Fruit fly (Drosophila melanogaster): ENCODE results near the gene cm.
A peak's percentile ranks its signal among the peaks of the same experiment; 100 is the strongest.

The cm gene

DNA sequence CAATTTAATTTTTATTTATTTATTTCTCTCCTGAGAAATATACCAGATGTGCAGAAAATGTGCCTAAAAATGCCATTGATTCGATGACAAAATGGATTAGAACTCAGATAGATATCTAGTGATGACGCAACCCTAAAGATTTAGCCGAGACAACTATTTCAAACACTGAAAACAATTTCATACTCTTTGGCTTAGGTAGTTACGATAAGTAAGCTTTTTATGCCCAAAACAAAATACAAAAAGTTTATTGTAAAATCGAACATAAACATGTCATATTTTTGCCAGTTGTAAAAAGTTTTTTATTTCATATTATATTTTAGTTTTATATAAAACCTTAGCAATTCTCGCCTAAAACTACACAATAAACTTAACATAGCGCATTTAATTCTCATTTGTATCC is 37.6 kb downstream of the cm start, which contains the start of gene CG3040 (continued):
- TF ChIP-seq CG4820 (GFP tag; optimal IDR thresholded peaks at IDR 0.05) (peak; percentile 7), sr (GFP tag; IDR thresholded peaks at IDR 0.05) (no peak), kni (GFP tag; optimal IDR thresholded peaks at IDR 0.05) (no peak), Dek (tag; optimal IDR thresholded peaks at IDR 0.05) (peak; percentile 54), TFAM (GFP tag; optimal IDR thresholded peaks at IDR 0.05) (no peak), CG33557 (GFP tag; optimal IDR thresholded peaks at IDR 0.05) (no peak), Sin3A (optimal IDR thresholded peaks at IDR 0.05) (no peak), disco-r (GFP tag; optimal IDR thresholded peaks at IDR 0.05) (no peak), NfI (GFP tag; optimal IDR thresholded peaks at IDR 0.05) (peak; percentile 28), CG8089 (GFP tag; optimal IDR thresholded peaks at IDR 0.05) (no peak), Jarid2 (GFP tag; optimal IDR thresholded peaks at IDR 0.05) (no peak), tx (GFP tag; optimal IDR thresholded peaks at IDR 0.05) (no peak), CoRest (tag; optimal IDR thresholded peaks at IDR 0.05) (peak; percentile 43), CG3163 (GFP tag; optimal IDR thresholded peaks at IDR 0.05) (peak; percentile 7), Nf-YC (tag; optimal IDR thresholded peaks at IDR 0.05) (peak; percentile 5), CG4617 (GFP tag; optimal IDR thresholded peaks at IDR 0.05; ENCODE audit: borderline replicate concordance) (peak; percentile 81), Lim3 (GFP tag; IDR thresholded peaks at IDR 0.05) (no peak), ssp (GFP tag; IDR thresholded peaks at IDR 0.05) (no peak), bab2 (GFP tag; optimal IDR thresholded peaks at IDR 0.05) (no peak), danr (GFP tag; IDR thresholded peaks at IDR 0.05) (no peak), en (GFP tag; optimal IDR thresholded peaks at IDR 0.05) (no peak), ken (GFP tag; IDR thresholded peaks at IDR 0.05) (peak; percentile 48; the same call in 1 of the 3 replicates), sim (GFP tag; IDR thresholded peaks at IDR 0.05) (no peak), CG3726 (GFP tag; IDR thresholded peaks at IDR 0.05) (no peak), CG15011 (GFP tag; optimal IDR thresholded peaks at IDR 0.05) (no peak), CG16863 (GFP tag; optimal IDR thresholded peaks at IDR 0.05) (no peak), cwo (GFP tag; optimal IDR thresholded peaks at IDR 0.05) (no peak), Dip3 (GFP tag; optimal IDR thresholded peaks at IDR 0.05) (peak; percentile 1), Vsx1 (GFP tag; optimal IDR thresholded peaks at IDR 0.05) (no peak), CG17912 (GFP tag; optimal IDR thresholded peaks at IDR 0.05) (no peak), Elba2 (GFP tag; optimal IDR thresholded peaks at IDR 0.05) (no peak), lilli (GFP tag; optimal IDR thresholded peaks at IDR 0.05) (peak; percentile 52), toy (GFP tag; IDR thresholded peaks at IDR 0.05) (no peak), ash1 (GFP tag; optimal IDR thresholded peaks at IDR 0.05) (no peak), repo (GFP tag; optimal IDR thresholded peaks at IDR 0.05) (no peak), CG7928 (GFP tag; optimal IDR thresholded peaks at IDR 0.05) (no peak), NC2β (GFP tag; optimal IDR thresholded peaks at IDR 0.05) (no peak), CG6254 (GFP tag; optimal IDR thresholded peaks at IDR 0.05) (no peak), slp2 (GFP tag; optimal IDR thresholded peaks at IDR 0.05) (peak; percentile 11), Blimp-1 (GFP tag; optimal IDR thresholded peaks at IDR 0.05) (peak; percentile 24), dmrt99B (tag; optimal IDR thresholded peaks at IDR 0.05) (peak; percentile 37), tll (GFP tag; optimal IDR thresholded peaks at IDR 0.05) (no peak), Awh (GFP tag; IDR thresholded peaks at IDR 0.05) (no peak), NK7.1 (GFP tag; optimal IDR thresholded peaks at IDR 0.05) (no peak), Rx (GFP tag; IDR thresholded peaks at IDR 0.05) (no peak), sqz (GFP tag; optimal IDR thresholded peaks at IDR 0.05) (peak; percentile 2), CG31441 (GFP tag; IDR thresholded peaks at IDR 0.05) (peak; percentile 39), Pdp1 (GFP tag; optimal IDR thresholded peaks at IDR 0.05) (peak in 1 of 2 experiments; percentile 96), Deaf1 (tag; optimal IDR thresholded peaks at IDR 0.05) (peak; percentile 19), zf30C (GFP tag; optimal IDR thresholded peaks at IDR 0.05) (peak; percentile 96), CG9727 (GFP tag; optimal IDR thresholded peaks at IDR 0.05) (no peak), CG14441 (GFP tag; IDR thresholded peaks at IDR 0.05) (no peak)
